Fruit fly (Drosophila melanogaster): ENCODE results near the gene Sec71.
A peak's percentile ranks its signal among the peaks of the same experiment; 100 is the strongest.

Sec71 gene

dm6 chr2L:13837579-13837978 lies 44.3 kb downstream of the Sec71 start (continued):
- TF ChIP-seq Hmr (GFP tag; optimal IDR thresholded peaks at IDR 0.05), result no peak
- no peak for TF ChIP-seq sima (GFP tag; optimal IDR thresholded peaks at IDR 0.05)
- no peak for TF ChIP-seq CG9932 (GFP tag; IDR thresholded peaks at IDR 0.05)
- TF ChIP-seq Fer1 (GFP tag; optimal IDR thresholded peaks at IDR 0.05), result no peak
- TF ChIP-seq Hr39 (optimal IDR thresholded peaks at IDR 0.05), result no peak
- TF ChIP-seq Six4 (GFP tag; optimal IDR thresholded peaks at IDR 0.05), result no peak
- TF ChIP-seq CG13287 (GFP tag; IDR thresholded peaks at IDR 0.05; ENCODE audit: partially characterized antibody), result no peak
- TF ChIP-seq CG4707 (GFP tag; optimal IDR thresholded peaks at IDR 0.05), result no peak
- TF ChIP-seq CG2120 (GFP tag; optimal IDR thresholded peaks at IDR 0.05), result no peak
- no peak for TF ChIP-seq scrt (GFP tag; optimal IDR thresholded peaks at IDR 0.05)
- no peak for TF ChIP-seq pros (GFP tag; optimal IDR thresholded peaks at IDR 0.05)
- no peak for TF ChIP-seq eyg (GFP tag; optimal IDR thresholded peaks at IDR 0.05)
- TF ChIP-seq sd (tag; optimal IDR thresholded peaks at IDR 0.05), result peak; percentile 72
- TF ChIP-seq CG17328 (GFP tag; IDR thresholded peaks at IDR 0.05), result no peak
- no peak for TF ChIP-seq ro (GFP tag; IDR thresholded peaks at IDR 0.05)
- TF ChIP-seq CG34422 (GFP tag; IDR thresholded peaks at IDR 0.05), result no peak
- no peak for TF ChIP-seq CG14860 (GFP tag; IDR thresholded peaks at IDR 0.05; ENCODE audit: partially characterized antibody)
- no peak for TF ChIP-seq jing (GFP tag; optimal IDR thresholded peaks at IDR 0.05)
- no peak for TF ChIP-seq fd3F (GFP tag; optimal IDR thresholded peaks at IDR 0.05)
- TF ChIP-seq kay (GFP tag; optimal IDR thresholded peaks at IDR 0.05), result no peak
- no peak for TF ChIP-seq gro (GFP tag; optimal IDR thresholded peaks at IDR 0.05)
- TF ChIP-seq cg (GFP tag; optimal IDR thresholded peaks at IDR 0.05), result no peak
- TF ChIP-seq CG4360 (GFP tag; IDR thresholded peaks at IDR 0.05), result 0 out of 2 replicates have a peak, but pooled peaks have one; percentile 18
- no peak for TF ChIP-seq ken (GFP tag; IDR thresholded peaks at IDR 0.05)
- TF ChIP-seq CG12769 (tag; optimal IDR thresholded peaks at IDR 0.05), result peak; percentile 79
- TF ChIP-seq Lpt (GFP tag; optimal IDR thresholded peaks at IDR 0.05), result no peak
- TF ChIP-seq HLH3B (GFP tag; IDR thresholded peaks at IDR 0.05), result no peak
- TF ChIP-seq row (GFP tag; IDR thresholded peaks at IDR 0.05), result no peak
- no peak for TF ChIP-seq z (GFP tag; IDR thresholded peaks at IDR 0.05)
- TF ChIP-seq so (GFP tag; IDR thresholded peaks at IDR 0.05), result peak; percentile 32; the same call in 1 of the 3 replicates
- TF ChIP-seq mirr (GFP tag; optimal IDR thresholded peaks at IDR 0.05), result no peak
- no peak for TF ChIP-seq lov (optimal IDR thresholded peaks at IDR 0.05)
- no peak for TF ChIP-seq lov (GFP tag; IDR thresholded peaks at IDR 0.05)
- no peak for TF ChIP-seq gsb-n (tag; optimal IDR thresholded peaks at IDR 0.05)
- no peak for TF ChIP-seq lola (GFP tag; optimal IDR thresholded peaks at IDR 0.05)
- TF ChIP-seq hb (GFP tag; IDR thresholded peaks at IDR 0.05; ENCODE audit: partially characterized antibody), result no peak
- TF ChIP-seq stc (GFP tag; IDR thresholded peaks at IDR 0.05), result no peak
- no peak for TF ChIP-seq ash1 (GFP tag; optimal IDR thresholded peaks at IDR 0.05)
- peak; percentile 56 for TF ChIP-seq Deaf1 (tag; optimal IDR thresholded peaks at IDR 0.05)
- no peak for TF ChIP-seq CG2116 (GFP tag; optimal IDR thresholded peaks at IDR 0.05)
- no peak for TF ChIP-seq Oaz (GFP tag; IDR thresholded peaks at IDR 0.05)
- TF ChIP-seq CG11456 (GFP tag; IDR thresholded peaks at IDR 0.05), result no peak
- no peak for TF ChIP-seq nerfin-2 (GFP tag; IDR thresholded peaks at IDR 0.05; ENCODE audit: partially characterized antibody)
- TF ChIP-seq hbn (GFP tag; IDR thresholded peaks at IDR 0.05; ENCODE audit: partially characterized antibody), result no peak
- TF ChIP-seq psq (GFP tag; optimal IDR thresholded peaks at IDR 0.05), result no peak
- no peak for TF ChIP-seq chm (GFP tag; IDR thresholded peaks at IDR 0.05)
- no peak for TF ChIP-seq CG7839 (tag; optimal IDR thresholded peaks at IDR 0.05)
- no peak for TF ChIP-seq Myb (GFP tag; optimal IDR thresholded peaks at IDR 0.05)
- TF ChIP-seq CG1792 (GFP tag; optimal IDR thresholded peaks at IDR 0.05), result no peak
- no peak for TF ChIP-seq CG6854 (GFP tag; optimal IDR thresholded peaks at IDR 0.05)
- TF ChIP-seq kni (GFP tag; optimal IDR thresholded peaks at IDR 0.05), result peak; percentile 48
- TF ChIP-seq CG4328 (GFP tag; optimal IDR thresholded peaks at IDR 0.05), result no peak

Measured in whole organism, embryonic.